Fruit fly (Drosophila melanogaster) whole organism, prepupa: ENCODE measurements around the gene CG5715.

Source experiments
- Blimp-1 ChIP-seq: fragments of 200-800 bp; sonication (Bioruptor generic); optimal IDR thresholded peaks from 3 replicates; lab custom pipeline; 2017; ENCODE audit warnings: missing biosample characterization, missing genetic modification characterization, mild to moderate bottlenecking, moderate library complexity, missing genetic modification reagents
- CG10631 ChIP-seq: fragments of 200-800 bp; sonication (Bioruptor generic); optimal IDR thresholded peaks from 2 replicates; lab custom pipeline; 2016; ENCODE audit warnings: missing biosample characterization, missing genetic modification characterization
- CG10669 ChIP-seq: fragments of 200-800 bp; sonication (Bioruptor generic); optimal IDR thresholded peaks from 3 replicates; lab custom pipeline; 2018; ENCODE audit warnings: missing biosample characterization, mild to moderate bottlenecking, missing genetic modification characterization, moderate library complexity
- CG11762 ChIP-seq: fragments of 200-800 bp; sonication (Bioruptor generic); optimal IDR thresholded peaks from 3 replicates; lab custom pipeline; 2016; ENCODE audit warnings: missing biosample characterization, missing genetic modification characterization; ENCODE audit not compliant: insufficient read depth
- CG11902 ChIP-seq: fragments of 200-800 bp; sonication (Bioruptor generic); optimal IDR thresholded peaks from 3 replicates; lab custom pipeline; 2016; ENCODE audit warnings: missing biosample characterization, missing genetic modification characterization
- CG15336 ChIP-seq: fragments of 200-800 bp; sonication (Bioruptor generic); IDR thresholded peaks from 2 replicates; pipeline ENCODE4 v1.3.6; 2022; ENCODE audit warnings: missing biosample characterization, missing genetic modification characterization
- CG16779 ChIP-seq: fragments of 200-800 bp; sonication (Bioruptor generic); optimal IDR thresholded peaks from 3 replicates; lab custom pipeline; 2017; ENCODE audit warnings: missing biosample characterization, mild to moderate bottlenecking, missing genetic modification characterization
- CG3032 ChIP-seq: fragments of 200-800 bp; optimal IDR thresholded peaks from 2 replicates; lab custom pipeline; 2019; ENCODE audit warnings: missing biosample characterization, mild to moderate bottlenecking, missing genetic modification characterization, moderate library complexity
- CG31627 ChIP-seq: fragments of 200-800 bp; sonication (Bioruptor generic); optimal IDR thresholded peaks from 3 replicates; lab custom pipeline; 2016; ENCODE audit warnings: missing biosample characterization, missing genetic modification characterization
- CG32006 ChIP-seq: fragments of 200-800 bp; sonication (Bioruptor generic); optimal IDR thresholded peaks from 3 replicates; lab custom pipeline; 2017; ENCODE audit warnings: missing biosample characterization, mild to moderate bottlenecking, missing genetic modification characterization
- CG34406 ChIP-seq: fragments of 200-800 bp; sonication (Bioruptor generic); optimal IDR thresholded peaks from 3 replicates; lab custom pipeline; 2016; ENCODE audit warnings: missing biosample characterization, missing genetic modification characterization
- CG3919 ChIP-seq: fragments of 200-800 bp; sonication (Bioruptor generic); optimal IDR thresholded peaks from 3 replicates; lab custom pipeline; 2016; ENCODE audit warnings: missing biosample characterization, missing genetic modification characterization
- CG4318 ChIP-seq: fragments of 200-800 bp; sonication (Bioruptor generic); optimal IDR thresholded peaks from 3 replicates; lab custom pipeline; 2017; ENCODE audit warnings: missing biosample characterization, mild to moderate bottlenecking, missing genetic modification characterization
- CG6163 ChIP-seq: fragments of 200-800 bp; sonication (Bioruptor generic); IDR thresholded peaks from 3 replicates; pipeline ENCODE4 v1.3.6; 2022; ENCODE audit warnings: missing biosample characterization, missing genetic modification characterization
- CG6792 ChIP-seq: fragments of 200-800 bp; sonication (Bioruptor generic); optimal IDR thresholded peaks from 3 replicates; lab custom pipeline; 2016; ENCODE audit warnings: missing biosample characterization, missing genetic modification characterization
- CG6808 ChIP-seq: fragments of 200-800 bp; sonication (Bioruptor generic); optimal IDR thresholded peaks from 3 replicates; lab custom pipeline; 2017; ENCODE audit warnings: missing biosample characterization, missing genetic modification characterization, mild to moderate bottlenecking, moderate library complexity, missing genetic modification reagents
- CG7368 ChIP-seq: fragments of 200-800 bp; sonication (Bioruptor generic); optimal IDR thresholded peaks from 3 replicates; lab custom pipeline; 2016; ENCODE audit warnings: missing biosample characterization, missing genetic modification characterization
- CG8632 ChIP-seq: fragments of 200-800 bp; sonication (Bioruptor generic); optimal IDR thresholded peaks from 3 replicates; lab custom pipeline; 2016; ENCODE audit warnings: missing biosample characterization, missing genetic modification characterization
- CG9139 ChIP-seq: fragments of 200-800 bp; sonication (Bioruptor generic); optimal IDR thresholded peaks from 3 replicates; lab custom pipeline; 2017; ENCODE audit warnings: missing biosample characterization, mild to moderate bottlenecking, missing genetic modification characterization
- Eip75B ChIP-seq: fragments of 200-800 bp; sonication (Bioruptor generic); optimal IDR thresholded peaks from 3 replicates; lab custom pipeline; 2016; ENCODE audit warnings: missing biosample characterization, missing genetic modification characterization
- Eip78C ChIP-seq: fragments of 200-800 bp; sonication (Bioruptor generic); peaks from one replicate; lab custom pipeline; 2016; ENCODE audit warnings: missing biosample characterization, missing genetic modification characterization
- Eip93F ChIP-seq: fragments of 200-800 bp; sonication (Bioruptor generic); optimal IDR thresholded peaks from 2 replicates; lab custom pipeline; 2016; ENCODE audit warnings: missing biosample characterization, mild to moderate bottlenecking, missing genetic modification characterization
- Ets21C ChIP-seq: fragments of 200-800 bp; sonication (Bioruptor generic); optimal IDR thresholded peaks from 3 replicates; lab custom pipeline; 2016; ENCODE audit warnings: missing biosample characterization, missing genetic modification characterization
- Ets96B ChIP-seq: fragments of 200-800 bp; optimal IDR thresholded peaks from 2 replicates; lab custom pipeline; 2019; ENCODE audit warnings: missing biosample characterization, mild to moderate bottlenecking, missing genetic modification characterization, moderate library complexity
- Gug ChIP-seq: fragments of 200-800 bp; sonication (Bioruptor generic); IDR thresholded peaks from 2 replicates; pipeline ENCODE4 v1.3.6; 2022; ENCODE audit warnings: missing biosample characterization, missing genetic modification characterization
- Hr38 ChIP-seq: sonication (Bioruptor generic); optimal IDR thresholded peaks from 2 replicates; lab custom pipeline; 2016; ENCODE audit warnings: missing biosample characterization, missing genetic modification characterization
- Hr39 ChIP-seq: fragments of 200-800 bp; sonication (Bioruptor generic); optimal IDR thresholded peaks from 2 replicates; lab custom pipeline; 2016; ENCODE audit warnings: missing biosample characterization, missing genetic modification characterization
- Hr4 ChIP-seq: fragments of 200-800 bp; sonication (Bioruptor generic); optimal IDR thresholded peaks from 3 replicates; lab custom pipeline; 2016; ENCODE audit warnings: missing biosample characterization, missing genetic modification characterization
- OdsH ChIP-seq: fragments of 200-800 bp; sonication (Bioruptor generic); optimal IDR thresholded peaks from 3 replicates; lab custom pipeline; 2016; ENCODE audit warnings: missing biosample characterization, missing genetic modification characterization
- Sox102F ChIP-seq: fragments of 200-800 bp; sonication (Bioruptor generic); optimal IDR thresholded peaks from 2 replicates; lab custom pipeline; 2016; ENCODE audit warnings: missing biosample characterization, mild to moderate bottlenecking, missing genetic modification characterization
- Sox14 ChIP-seq: fragments of 200-800 bp; sonication (Bioruptor generic); optimal IDR thresholded peaks from 3 replicates; lab custom pipeline; 2016; ENCODE audit warnings: missing biosample characterization, missing genetic modification characterization
- Sox15 ChIP-seq: fragments of 200-800 bp; sonication (Bioruptor generic); optimal IDR thresholded peaks from 3 replicates; lab custom pipeline; 2016; ENCODE audit warnings: missing biosample characterization, missing genetic modification characterization
- achi ChIP-seq: fragments of 200-800 bp; sonication (Bioruptor generic); optimal IDR thresholded peaks from 3 replicates; lab custom pipeline; 2016; ENCODE audit warnings: missing biosample characterization, missing genetic modification characterization
- acj6 ChIP-seq: fragments of 200-800 bp; sonication (Bioruptor generic); optimal IDR thresholded peaks from 3 replicates; lab custom pipeline; 2016; ENCODE audit warnings: missing biosample characterization, missing genetic modification characterization
- cyc ChIP-seq: fragments of 200-800 bp; sonication (Bioruptor generic); optimal IDR thresholded peaks from 3 replicates; lab custom pipeline; 2016; ENCODE audit warnings: missing biosample characterization, missing genetic modification characterization
- eg ChIP-seq: fragments of 200-800 bp; sonication (Bioruptor generic); IDR thresholded peaks from 3 replicates; pipeline ENCODE4 v1.3.6; 2022; ENCODE audit warnings: missing biosample characterization, missing genetic modification characterization
- esn ChIP-seq: fragments of 200-800 bp; sonication (Bioruptor generic); optimal IDR thresholded peaks from 2 replicates; lab custom pipeline; 2016; ENCODE audit warnings: missing biosample characterization, mild to moderate bottlenecking, missing genetic modification characterization, moderate library complexity
- lz ChIP-seq: fragments of 200-800 bp; sonication (Bioruptor generic); optimal IDR thresholded peaks from 3 replicates; lab custom pipeline; 2016; ENCODE audit warnings: missing biosample characterization, missing genetic modification characterization
- pdm3 ChIP-seq: fragments of 200-800 bp; sonication (Bioruptor generic); optimal IDR thresholded peaks from 3 replicates; lab custom pipeline; 2016; ENCODE audit warnings: missing biosample characterization, missing genetic modification characterization
- salr ChIP-seq, 2 experiments: fragments of 200-800 bp; sonication (Bioruptor generic); optimal IDR thresholded peaks; 3 replicates each; lab custom pipeline; 2016 to 2018; ENCODE audit warnings: missing biosample characterization in 2 of 2, missing genetic modification characterization in 2 of 2, mild to moderate bottlenecking in 1 of 2
- ss ChIP-seq, 2 experiments: fragments of 200-800 bp; sonication (Bioruptor generic); optimal IDR thresholded peaks; 2 replicates in 1 of 2; 3 replicates in 1 of 2; lab custom pipeline; 2017 to 2018; ENCODE audit warnings: mild to moderate bottlenecking in 2 of 2, missing biosample characterization in 2 of 2, missing genetic modification characterization in 2 of 2, moderate library complexity in 1 of 2
- topi ChIP-seq: fragments of 200-800 bp; sonication (Bioruptor generic); optimal IDR thresholded peaks from 3 replicates; lab custom pipeline; 2016; ENCODE audit warnings: missing biosample characterization, missing genetic modification characterization
- vri ChIP-seq: fragments of 200-800 bp; sonication (Bioruptor generic); optimal IDR thresholded peaks from 3 replicates; lab custom pipeline; 2016; ENCODE audit warnings: missing biosample characterization, mild to moderate bottlenecking, missing genetic modification characterization

Gene CG5715

dm6 chr3R:24318217-24319082 is 24.3 kb upstream of the CG5715 start, which contains the start of the genes Nab2 and BRWD3:
Gene Nab2 (minus strand): TSS chr3R:24318419.
Gene BRWD3 (plus strand): TSS chr3R:24319000.
- TF ChIP-seq CG6792 (GFP tag; lab: Kevin White, UChicago) (peak; percentile 40), CG31627 (peak; percentile 56), Ets96B (tag; lab: Kevin White, UChicago) (no peak), Ets21C (GFP tag; lab: Kevin White, UChicago) (peak; percentile 21), CG34406 (GFP tag; lab: Kevin White, UChicago) (no peak), Sox15 (peak; percentile 27), OdsH (GFP tag; lab: Kevin White, UChicago) (no peak), eg (GFP tag; lab: Robert Waterston, UW) (peak; percentile 39; the same call in 2 of the 3 replicates), CG6163 (GFP tag; lab: Robert Waterston, UW) (peak; percentile 46; the same call in 1 of the 3 replicates), CG11902 (peak; percentile 22), salr (GFP tag; optimal IDR thresholded peaks at IDR 0.05; lab: Kevin White, UChicago) (peak in 1 of 2 experiments; percentile 57), Eip93F (no peak), esn (GFP tag; lab: Kevin White, UChicago) (peak; percentile 59), Blimp-1 (no peak), lz (peak; percentile 54), CG11762 (GFP tag; lab: Kevin White, UChicago) (peak; percentile 28), CG3032 (peak; percentile 49), Gug (GFP tag; lab: Robert Waterston, UW) (peak; percentile 25; the same call in 1 of the 2 replicates), CG15336 (GFP tag; lab: Robert Waterston, UW) (peak; percentile 44; the same call in 1 of the 2 replicates)

dm6 chr3R:24303060-24303459 is 8.9 kb upstream of the CG5715 start:
- peak; percentile 10 for TF ChIP-seq acj6 (GFP tag; lab: Kevin White, UChicago)
- TF ChIP-seq eg (GFP tag; lab: Robert Waterston, UW) = peak; percentile 47; the same call in 1 of the 3 replicates
- TF ChIP-seq CG32006 (GFP tag; lab: Kevin White, UChicago) = peak; percentile 37
- peak; percentile 40 for TF ChIP-seq Hr4
- no peak for TF ChIP-seq topi (GFP tag; lab: Kevin White, UChicago)
- TF ChIP-seq CG34406 (GFP tag; lab: Kevin White, UChicago) = no peak
- 0 out of 2 replicates have a peak, but pooled peaks have one; percentile 37 for TF ChIP-seq CG15336 (GFP tag; lab: Robert Waterston, UW)

- TF ChIP-seq CG6792 (GFP tag; lab: Kevin White, UChicago) (peak; percentile 31), Ets96B (tag; lab: Kevin White, UChicago) (peak; percentile 16), vri (no peak), Eip75B (GFP tag; lab: Kevin White, UChicago) (peak; percentile 31), Sox14 (no peak), CG10631 (GFP tag; lab: Kevin White, UChicago) (peak; percentile 14), CG15336 (GFP tag; lab: Robert Waterston, UW) (peak; percentile 64), achi (GFP tag; lab: Kevin White, UChicago) (peak; percentile 29), cyc (GFP tag; lab: Kevin White, UChicago) (peak; percentile 41), Hr38 (no peak), Eip93F (no peak), Eip78C (GFP tag; lab: Kevin White, UChicago) (peak; percentile 84), ss (GFP tag; optimal IDR thresholded peaks at IDR 0.05; lab: Kevin White, UChicago) (peak in 1 of 2 experiments; percentile 15), CG9139 (no peak), CG11902 (no peak), CG16779 (tag; lab: Kevin White, UChicago) (no peak), CG10669 (GFP tag; lab: Kevin White, UChicago) (no peak), Sox102F (GFP tag; lab: Kevin White, UChicago) (no peak), CG34406 (GFP tag; lab: Kevin White, UChicago) (no peak), esn (GFP tag; lab: Kevin White, UChicago) (peak; percentile 59), OdsH (GFP tag; lab: Kevin White, UChicago) (peak; percentile 50), pdm3 (GFP tag; lab: Kevin White, UChicago) (peak; percentile 52), Hr39 (GFP tag; lab: Kevin White, UChicago) (no peak), CG6808 (GFP tag; lab: Kevin White, UChicago) (no peak), Sox15 (peak; percentile 23), CG4318 (GFP tag; lab: Kevin White, UChicago) (peak; percentile 25), CG3919 (GFP tag; lab: Kevin White, UChicago) (no peak), acj6 (GFP tag; lab: Kevin White, UChicago) (peak; percentile 39), CG7368 (peak; percentile 23), CG8632 (GFP tag; lab: Kevin White, UChicago) (peak; percentile 32), CG6163 (GFP tag; lab: Robert Waterston, UW) (0 out of 3 replicates have a peak, but pooled peaks have one; percentile 49), CG31627 (peak; percentile 47)
These were observed 7.3 kb upstream of the CG5715 start for dm6 chr3R:24301520-24301919.
